Worm (Caenorhabditis elegans) whole organism, late embryonic: ENCODE measurements around the gene F10C2.4.

Source experiments
- ama-1 ChIP-seq: fragments of 150-350 bp; optimal IDR thresholded peaks from 2 replicates; lab custom pipeline; 2014
- ceh-9 ChIP-seq: sonication (generic microtip); optimal IDR thresholded peaks from 2 replicates; lab custom pipeline; 2016; ENCODE audit warnings: mild to moderate bottlenecking, missing genetic modification characterization, inconsistent platforms, missing compliant biosample characterization
- nhr-11 ChIP-seq: fragments of 150-350 bp; optimal IDR thresholded peaks from 2 replicates; lab custom pipeline; 2014; ENCODE audit warnings: missing biosample characterization, missing genetic modification characterization
- npax-4 ChIP-seq: sonication (generic microtip); optimal IDR thresholded peaks from 2 replicates; lab custom pipeline; 2016; ENCODE audit warnings: missing genetic modification characterization, missing compliant biosample characterization
- pax-1 ChIP-seq: fragments of 150-350 bp; optimal IDR thresholded peaks from 2 replicates; lab custom pipeline; 2014; ENCODE audit warnings: missing biosample characterization, missing genetic modification characterization
- pqm-1 ChIP-seq: sonication (generic microtip); optimal IDR thresholded peaks from 2 replicates; lab custom pipeline; 2016; ENCODE audit warnings: missing genetic modification characterization, missing compliant biosample characterization
- sox-2 ChIP-seq: fragments of 200-800 bp; sonication (Bioruptor generic); IDR thresholded peaks from 2 replicates; pipeline ENCODE4 v1.3.6; 2022; ENCODE audit warnings: missing genetic modification reagents, missing genetic modification characterization, missing compliant biosample characterization
- sox-4 ChIP-seq: sonication (generic microtip); optimal IDR thresholded peaks from 2 replicates; lab custom pipeline; 2017; ENCODE audit warnings: mild to moderate bottlenecking, missing genetic modification characterization, inconsistent platforms, missing compliant biosample characterization
- tbx-2 ChIP-seq: sonication (generic microtip); optimal IDR thresholded peaks from 2 replicates; lab custom pipeline; 2016; ENCODE audit warnings: missing genetic modification characterization, missing compliant biosample characterization

DNA sequence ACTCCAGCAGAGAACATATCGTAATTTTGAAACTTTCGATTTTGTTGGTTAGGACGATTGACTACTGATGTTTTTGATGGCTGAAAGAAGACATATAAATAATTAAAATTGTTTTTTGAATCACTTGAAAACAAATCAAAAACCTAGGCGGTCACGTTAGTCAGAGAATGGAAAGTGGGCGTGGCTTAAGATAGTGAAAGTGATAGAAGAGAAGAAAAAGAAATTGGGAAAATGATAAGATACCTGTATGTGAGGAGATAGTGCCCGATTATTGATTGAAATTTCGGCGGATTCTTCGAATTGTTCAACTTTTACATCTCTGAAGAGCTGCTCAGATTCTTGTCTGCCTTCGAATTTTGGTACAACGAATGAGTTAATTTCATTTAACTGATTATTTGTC is 29.7 kb upstream of the F10C2.4 start:
- TF ChIP-seq sox-2 (GFP tag; lab: Robert Waterston, UW), result no peak
- no peak for TF ChIP-seq ama-1 (lab: Kevin White, UChicago)
- TF ChIP-seq tbx-2 (tag; lab: Kevin White, UChicago), result no peak
- no peak for TF ChIP-seq pax-1
- no peak for TF ChIP-seq npax-4 (tag; lab: Kevin White, UChicago)
- TF ChIP-seq sox-4 (tag; lab: Kevin White, UChicago), result no peak
- TF ChIP-seq nhr-11 (tag; lab: Kevin White, UChicago), result no peak
- TF ChIP-seq pqm-1, result no peak
- no peak for TF ChIP-seq ceh-9 (tag; lab: Kevin White, UChicago)
